Worm (Caenorhabditis elegans): ENCODE measurements around the gene mif-1.
A peak's percentile ranks its signal among the peaks of the same experiment; 100 is the strongest.

mif-1 gene

ce11 chrIII:11825654-11826053 is 22.3 kb upstream of the mif-1 start (continued):
- TF ChIP-seq C16A3.4 (tag; optimal IDR thresholded peaks at IDR 0.05) (peak; percentile 82), tlp-1 (tag; optimal IDR thresholded peaks at IDR 0.05) (no peak), egl-13 (tag; optimal IDR thresholded peaks at IDR 0.05) (no peak), sup-37 (GFP tag; optimal IDR thresholded peaks at IDR 0.05) (no peak), ztf-4 (tag; optimal IDR thresholded peaks at IDR 0.05) (no peak)

ce11 chrIII:11826118-11826517 is 21.8 kb upstream of the mif-1 start, which contains the start of gene rsp-8:
Gene rsp-8 (plus strand): TSS chrIII:11826418.
- TF ChIP-seq fkh-4 (tag; optimal IDR thresholded peaks at IDR 0.05; ENCODE audit: borderline replicate concordance) = no peak
- peak; percentile 2 for TF ChIP-seq nhr-85 (tag)

- TF ChIP-seq ztf-4 (tag; optimal IDR thresholded peaks at IDR 0.05) = no peak
- TF ChIP-seq efl-1 (optimal IDR thresholded peaks at IDR 0.05) = no peak
- peak in 1 of 2 experiments; percentile 33 for TF ChIP-seq efl-1 (GFP tag; optimal IDR thresholded peaks at IDR 0.05 in 1 of 2)
Measured at ce11 chrIII:11829062-11829461, 18.9 kb upstream of the mif-1 start.

DNA sequence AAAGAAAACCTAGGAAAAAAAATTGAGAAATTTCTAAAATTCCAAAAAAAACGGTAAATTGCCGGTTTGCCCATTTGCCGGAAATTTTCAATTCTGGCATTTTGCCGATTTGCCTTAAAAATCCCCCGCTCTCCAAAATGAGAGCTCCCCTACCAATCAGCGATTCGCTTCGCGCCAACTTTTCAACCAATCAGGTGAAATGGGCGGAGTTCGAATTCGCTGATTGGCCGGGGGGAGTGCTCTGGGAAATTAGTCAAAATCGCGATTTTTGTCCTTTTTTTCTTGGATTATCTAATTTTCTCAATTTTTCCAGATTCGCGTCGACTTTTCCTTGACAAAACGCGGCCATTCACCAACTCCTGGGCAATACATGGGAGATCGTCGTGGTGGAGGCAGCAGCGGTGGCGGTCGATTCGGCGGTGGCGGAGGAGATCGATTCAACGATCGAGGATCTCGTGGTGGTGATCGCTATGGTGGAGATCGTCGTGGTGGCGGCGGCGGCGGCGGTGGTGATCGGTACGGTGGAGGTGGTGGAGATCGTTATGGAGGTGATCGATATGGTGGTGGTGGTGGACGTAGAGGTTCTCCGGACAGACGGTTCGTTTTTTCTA is 18.3 kb upstream of the mif-1 start:
- TF ChIP-seq nhr-84 (tag; optimal IDR thresholded peaks at IDR 0.05) = no peak
- no peak for TF ChIP-seq lin-15B (tag; optimal IDR thresholded peaks at IDR 0.05)
- TF ChIP-seq efl-1 (optimal IDR thresholded peaks at IDR 0.05) = no peak
- peak in 1 of 2 experiments; percentile 27 for TF ChIP-seq efl-1 (GFP tag; optimal IDR thresholded peaks at IDR 0.05 in 1 of 2)
- TF ChIP-seq nhr-12 (tag; optimal IDR thresholded peaks at IDR 0.05) = no peak
- no peak for TF ChIP-seq nhr-71 (tag; optimal IDR thresholded peaks at IDR 0.05)
- no peak for TF ChIP-seq efl-3 (GFP tag; optimal IDR thresholded peaks at IDR 0.05)
- peak; percentile 14 for TF ChIP-seq nhr-85 (tag)

DNA sequence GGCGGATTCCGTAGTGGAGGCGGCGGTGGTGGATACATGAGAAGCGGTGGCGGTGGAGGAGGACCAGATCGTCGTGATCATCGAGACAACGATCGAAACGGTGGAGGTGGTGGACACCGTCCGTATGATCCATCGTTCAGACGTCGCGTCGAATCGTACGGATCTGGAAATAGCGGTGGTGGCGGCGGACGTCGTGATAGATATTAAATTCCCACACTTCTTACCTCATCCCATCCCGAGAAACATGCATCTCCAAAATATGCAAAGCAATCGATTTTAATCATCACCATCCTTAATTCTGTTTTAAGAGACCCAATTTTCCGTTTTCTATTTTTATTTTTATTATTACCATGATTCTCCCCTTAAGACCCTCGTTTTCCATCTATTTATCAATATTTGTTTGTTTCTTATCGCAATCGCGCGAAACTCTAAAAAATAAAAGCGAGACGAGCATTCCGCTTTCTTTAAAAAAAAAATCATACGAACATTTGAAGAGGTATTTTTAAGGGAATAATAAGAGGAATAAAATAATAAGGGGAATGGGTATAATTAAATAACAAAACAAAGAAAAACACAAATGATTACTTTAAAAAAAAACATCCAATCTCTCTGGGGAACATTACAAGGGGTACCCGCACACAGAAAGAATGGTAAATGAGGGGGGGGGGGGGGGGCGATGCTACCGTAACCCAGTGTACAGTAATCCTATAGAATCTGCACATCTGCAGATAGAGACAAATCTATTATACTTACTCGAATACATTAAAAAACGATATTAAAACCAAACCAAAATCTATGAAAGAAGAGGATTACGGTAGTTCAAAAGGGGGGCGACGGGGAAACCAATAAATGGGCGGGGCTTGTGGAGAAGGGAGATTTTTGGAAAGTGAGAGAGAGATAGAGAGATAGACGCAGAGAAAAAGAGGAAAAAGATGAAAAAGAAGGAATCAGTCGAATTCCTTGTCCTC is 17.1 kb upstream of the mif-1 start:
- TF ChIP-seq efl-1 (optimal IDR thresholded peaks at IDR 0.05) = no peak
- peak in 1 of 2 experiments; percentile 38 for TF ChIP-seq efl-1 (GFP tag; optimal IDR thresholded peaks at IDR 0.05 in 1 of 2)
- no peak for TF ChIP-seq isw-1 (GFP tag; IDR thresholded peaks at IDR 0.05)
- no peak for TF ChIP-seq pax-3 (tag; optimal IDR thresholded peaks at IDR 0.05)
- peak in 1 of 2 experiments; percentile 6 for TF ChIP-seq lsy-2 (tag; optimal IDR thresholded peaks at IDR 0.05)
- TF ChIP-seq unc-98 (GFP tag; IDR thresholded peaks at IDR 0.05) = 0 out of 2 replicates have a peak, but pooled peaks have one; percentile 9
- peak; percentile 34; the same call in 1 of the 2 replicates for TF ChIP-seq mab-9 (GFP tag; IDR thresholded peaks at IDR 0.05)
- TF ChIP-seq zag-1 (tag; optimal IDR thresholded peaks at IDR 0.05) = no peak

DNA sequence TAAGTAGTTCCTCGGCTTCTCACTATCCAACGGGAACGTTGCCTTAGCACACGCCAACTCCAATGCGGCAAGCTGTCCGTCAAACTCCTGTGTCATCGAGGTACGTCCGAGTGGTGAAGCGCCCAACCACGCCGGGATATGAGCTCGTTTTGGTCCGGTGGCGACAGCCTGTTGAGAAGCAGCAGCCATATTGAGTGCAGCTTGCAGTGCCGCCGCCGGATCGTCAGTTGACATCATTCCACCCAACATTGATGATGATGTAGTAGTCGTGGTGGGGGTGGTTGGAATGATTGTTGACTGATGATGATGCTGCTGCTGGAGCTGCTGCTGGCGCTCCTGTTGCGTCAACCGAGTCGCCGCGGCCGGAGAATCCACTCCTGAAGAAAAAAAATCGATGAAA is 14.5 kb upstream of the mif-1 start:
- TF ChIP-seq mep-1 (tag; optimal IDR thresholded peaks at IDR 0.05) = no peak
- TF ChIP-seq tbx-2 (tag; optimal IDR thresholded peaks at IDR 0.05) = no peak
- TF ChIP-seq efl-1 (optimal IDR thresholded peaks at IDR 0.05) = no peak
- peak in 1 of 2 experiments; percentile 31 for TF ChIP-seq efl-1 (GFP tag; optimal IDR thresholded peaks at IDR 0.05 in 1 of 2)
- no peak for TF ChIP-seq egl-27 (tag; optimal IDR thresholded peaks at IDR 0.05)

- TF ChIP-seq mdl-1 (tag; optimal IDR thresholded peaks at IDR 0.05) = peak in 1 of 2 experiments; percentile 16
- TF ChIP-seq rnt-1 (tag; optimal IDR thresholded peaks at IDR 0.05) = peak; percentile 35
- peak; percentile 27 for TF ChIP-seq lin-14 (GFP tag; optimal IDR thresholded peaks at IDR 0.05)
- TF ChIP-seq nhr-19 (GFP tag; conservative IDR thresholded peaks at IDR 0.05) = peak; percentile 38; the same call in 1 of the 2 replicates
- TF ChIP-seq nhr-71 (tag; optimal IDR thresholded peaks at IDR 0.05) = peak; percentile 15
- TF ChIP-seq nhr-11 (tag; optimal IDR thresholded peaks at IDR 0.05) = no peak
- TF ChIP-seq tlp-1 (tag; optimal IDR thresholded peaks at IDR 0.05) = no peak
Measured at ce11 chrIII:11834168-11834567, 13.8 kb upstream of the mif-1 start.

Data from whole organism, L1 larva.